Fruit fly (Drosophila melanogaster) Kc167 (cell line): ENCODE data around the gene prtp.

Source experiments
- psq ChIP-seq: fragments of >200 bp; optimal IDR thresholded peaks from 2 replicates; lab custom pipeline; 2017; ENCODE audit warnings: missing external identifiers
- ttk ChIP-seq: sonication (Bioruptor generic); optimal IDR thresholded peaks from 2 replicates; lab custom pipeline; 2017; ENCODE audit warnings: missing external identifiers

DNA sequence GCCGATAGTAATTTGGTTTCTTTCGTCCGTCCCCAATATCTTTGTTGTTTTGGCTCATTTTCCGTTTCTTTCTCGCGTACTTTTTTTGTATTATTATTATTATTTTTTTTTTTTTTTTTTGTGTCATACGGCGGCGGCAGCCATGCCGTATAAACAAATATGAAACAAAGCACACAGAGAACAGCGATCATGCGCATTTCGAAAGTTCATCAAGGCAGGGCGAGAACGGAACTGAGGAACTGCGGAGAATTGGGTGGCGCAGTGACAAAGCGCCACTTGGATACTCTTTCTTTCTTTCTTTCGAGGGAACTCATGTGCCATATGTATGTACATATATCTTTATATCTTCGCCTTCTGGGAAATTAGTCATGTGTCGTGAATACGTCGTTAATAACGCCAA is 32.1 kb upstream of the prtp start:
- TF ChIP-seq ttk (lab: Kevin White, UChicago): no peak
- no peak for TF ChIP-seq psq (lab: Kevin White, UChicago)
